Worm (Caenorhabditis elegans) whole organism, L1 larva: ENCODE measurements around the gene gcy-14.

Source experiments
- lin-35 ChIP-seq, 2 experiments: fragments of 150-350 bp; optimal IDR thresholded peaks; 2 replicates each; lab custom pipeline; 2014; ENCODE audit warnings: missing biosample characterization in 2 of 2, missing genetic modification characterization in 2 of 2, missing genetic modification reagents in 2 of 2
- nhr-11 ChIP-seq: fragments of 150-350 bp; optimal IDR thresholded peaks from 2 replicates; lab custom pipeline; 2014; ENCODE audit warnings: missing biosample characterization, missing genetic modification characterization
- nhr-237 ChIP-seq: fragments of 150-350 bp; optimal IDR thresholded peaks from 2 replicates; lab custom pipeline; 2014; ENCODE audit warnings: missing biosample characterization, missing genetic modification characterization
- nhr-28 ChIP-seq: fragments of 150-350 bp; optimal IDR thresholded peaks from 2 replicates; lab custom pipeline; 2014; ENCODE audit warnings: missing biosample characterization, missing genetic modification characterization
- nhr-77 ChIP-seq: fragments of 150-350 bp; optimal IDR thresholded peaks from 2 replicates; lab custom pipeline; 2014; ENCODE audit warnings: missing biosample characterization, missing genetic modification characterization
- nhr-90 ChIP-seq: sonication (generic microtip); optimal IDR thresholded peaks from 2 replicates; lab custom pipeline; 2016; ENCODE audit warnings: mild to moderate bottlenecking, missing genetic modification characterization, missing compliant biosample characterization; ENCODE audit not compliant: poor library complexity
- pqm-1 ChIP-seq: sonication (generic microtip); optimal IDR thresholded peaks from 3 replicates; lab custom pipeline; 2017; ENCODE audit warnings: missing biosample characterization, missing genetic modification characterization
- zag-1 ChIP-seq: fragments of 150-350 bp; optimal IDR thresholded peaks from 2 replicates; lab custom pipeline; 2014; ENCODE audit warnings: missing biosample characterization, missing genetic modification characterization

DNA sequence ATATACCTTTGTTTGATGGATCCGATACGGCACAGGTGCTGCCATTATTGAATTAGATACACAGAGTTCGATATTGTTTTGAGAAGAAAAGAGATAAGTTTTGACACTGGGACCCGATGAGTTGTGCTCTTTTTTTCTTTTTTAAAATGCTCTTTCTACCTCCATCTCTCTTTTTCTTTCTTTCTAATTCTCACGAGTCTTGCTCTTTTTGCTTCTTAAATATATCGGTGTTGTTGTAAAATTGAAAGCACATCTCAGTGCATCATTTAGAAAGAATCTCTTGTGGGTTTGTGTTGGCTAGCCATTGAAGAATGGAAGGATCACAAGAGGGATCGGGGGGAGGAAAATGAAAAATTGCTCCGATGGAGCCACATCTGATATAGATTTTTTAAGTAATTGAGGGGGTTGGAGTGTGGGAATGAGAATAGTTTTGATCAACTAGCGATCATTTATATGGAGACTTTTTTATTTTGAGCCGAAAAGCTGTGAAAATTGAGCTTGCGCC is 41.3 kb upstream of the gcy-14 start, which contains the start of gene H12D21.9:
- TF ChIP-seq nhr-11 (tag; lab: Kevin White, UChicago) (no peak), nhr-28 (tag; lab: Kevin White, UChicago) (no peak), zag-1 (no peak), nhr-237 (no peak), nhr-90 (tag; lab: Kevin White, UChicago) (no peak), lin-35 (GFP tag; optimal IDR thresholded peaks at IDR 0.05; lab: Kevin White, UChicago) (no peak), pqm-1 (tag; lab: Kevin White, UChicago) (no peak), nhr-77 (tag; lab: Kevin White, UChicago) (no peak)
